Worm (Caenorhabditis elegans) whole organism, early embryonic: ENCODE results near the gene elo-6.
"Not testable (repeated sequence)": the region's sequence is repeated elsewhere in the genome, so short reads cannot be mapped to it uniquely, and the experiment has no call there.

Source experiments
- B0310.2 ChIP-seq: sonication (generic microtip); optimal IDR thresholded peaks from 2 replicates; lab custom pipeline; 2016; ENCODE audit warnings: mild to moderate bottlenecking, missing genetic modification characterization, missing compliant biosample characterization
- F13C5.2 ChIP-seq: sonication (generic microtip); optimal IDR thresholded peaks from 2 replicates; lab custom pipeline; 2017; ENCODE audit warnings: mild to moderate bottlenecking, missing genetic modification characterization, inconsistent platforms, missing compliant biosample characterization
- aly-1 ChIP-seq: sonication (generic microtip); optimal IDR thresholded peaks from 2 replicates; lab custom pipeline; 2016; ENCODE audit warnings: missing genetic modification characterization, missing compliant biosample characterization
- ama-1 ChIP-seq: fragments of 150-350 bp; optimal IDR thresholded peaks from 2 replicates; lab custom pipeline; 2014
- ceh-13 ChIP-seq: fragments of 200-800 bp; sonication (Bioruptor generic); optimal IDR thresholded peaks from 2 replicates; lab custom pipeline; 2018; ENCODE audit warnings: mild to moderate bottlenecking, missing genetic modification characterization, missing compliant biosample characterization
- ceh-36 ChIP-seq: sonication (generic microtip); optimal IDR thresholded peaks from 2 replicates; lab custom pipeline; 2016; ENCODE audit warnings: missing genetic modification characterization, inconsistent platforms, missing compliant biosample characterization
- ets-7 ChIP-seq: sonication (generic microtip); optimal IDR thresholded peaks from 2 replicates; lab custom pipeline; 2016; ENCODE audit warnings: missing genotype, missing genetic modification characterization, missing compliant biosample characterization
- flt-1 ChIP-seq: fragments of 200-800 bp; sonication (Bioruptor generic); IDR thresholded peaks from 2 replicates; pipeline ENCODE4 v1.3.6; 2022; ENCODE audit warnings: missing genetic modification characterization, missing compliant biosample characterization
- hmbx-1 ChIP-seq: sonication (generic microtip); optimal IDR thresholded peaks from 2 replicates; lab custom pipeline; 2016; ENCODE audit warnings: mild to moderate bottlenecking, missing genetic modification characterization, missing compliant biosample characterization
- hmg-4 ChIP-seq: fragments of 200-800 bp; sonication (Bioruptor generic); optimal IDR thresholded peaks from 2 replicates; lab custom pipeline; 2018; ENCODE audit warnings: mild to moderate bottlenecking, missing genetic modification characterization, missing compliant biosample characterization
- hnd-1 ChIP-seq: sonication (generic microtip); optimal IDR thresholded peaks from 2 replicates; lab custom pipeline; 2016; ENCODE audit warnings: missing genetic modification characterization, missing compliant biosample characterization
- pes-1 ChIP-seq: fragments of 200-800 bp; sonication (Bioruptor generic); IDR thresholded peaks from 2 replicates; pipeline ENCODE4 v1.3.6; 2022; ENCODE audit warnings: missing genetic modification reagents, missing genetic modification characterization, missing compliant biosample characterization
- scrt-1 ChIP-seq: fragments of 200-800 bp; sonication (Bioruptor generic); IDR thresholded peaks from 2 replicates; pipeline ENCODE4 v1.3.6; 2022; ENCODE audit warnings: missing genetic modification characterization, missing compliant biosample characterization
- sea-1 ChIP-seq: fragments of 200-800 bp; sonication (Bioruptor generic); conservative IDR thresholded peaks from 2 replicates; pipeline ENCODE4 v1.3.6; 2022; ENCODE audit warnings: missing genetic modification characterization, missing compliant biosample characterization
- tbx-11 ChIP-seq: fragments of 200-800 bp; sonication (Bioruptor generic); IDR thresholded peaks from 2 replicates; pipeline ENCODE4 v1.3.6; 2022; ENCODE audit warnings: missing genetic modification characterization, missing compliant biosample characterization
- tbx-37 ChIP-seq: fragments of 200-800 bp; sonication (Bioruptor generic); conservative IDR thresholded peaks from 2 replicates; pipeline ENCODE4 v1.3.6; 2022; ENCODE audit warnings: missing genetic modification reagents, missing genetic modification characterization, missing compliant biosample characterization
- tra-4 ChIP-seq: sonication (generic microtip); optimal IDR thresholded peaks from 2 replicates; lab custom pipeline; 2017; ENCODE audit warnings: missing genetic modification characterization, missing compliant biosample characterization

elo-6 gene

ce11 chrIV:5354124-5354523 is 34.2 kb downstream of the elo-6 start, which contains the start of gene Y4C6B.1:
TSS of gene Y4C6B.1 (plus strand) at chrIV:5354488.
- 0 out of 2 replicates have a peak, but pooled peaks have one; percentile 41 for TF ChIP-seq pes-1 (GFP tag; lab: Robert Waterston, UW)
- no peak for TF ChIP-seq F13C5.2 (tag; lab: Kevin White, UChicago)

DNA sequence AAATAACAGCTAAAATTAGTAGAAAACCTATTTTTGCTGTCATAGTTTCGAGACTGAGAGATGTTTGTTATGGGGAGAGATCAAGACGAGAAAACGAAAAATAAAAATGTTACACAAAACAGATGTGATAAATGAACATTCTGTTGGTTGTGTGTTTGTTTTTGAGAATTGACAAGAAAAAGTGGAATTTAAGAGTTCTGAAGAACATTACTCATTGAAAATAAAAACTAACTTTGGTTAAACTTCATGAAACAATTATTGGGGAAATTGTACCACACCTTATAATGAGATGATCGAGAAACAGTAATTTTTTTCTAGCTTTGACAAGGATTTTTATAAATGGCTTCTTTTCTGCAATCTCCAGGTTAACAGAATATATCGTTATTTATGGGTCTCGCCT is 35.0 kb downstream of the elo-6 start, which contains the start of gene Y4C6B.7:
TSS of gene Y4C6B.7 (minus strand) at position 101 of the 400 bp plus-strand sequence.
- no peak for TF ChIP-seq ets-7 (tag; lab: Kevin White, UChicago)
- TF ChIP-seq ceh-36 (tag; lab: Kevin White, UChicago) = no peak
- no peak for TF ChIP-seq hmbx-1 (tag; lab: Kevin White, UChicago)
- no peak for TF ChIP-seq tbx-37
- no peak for TF ChIP-seq F13C5.2 (tag; lab: Kevin White, UChicago)

DNA sequence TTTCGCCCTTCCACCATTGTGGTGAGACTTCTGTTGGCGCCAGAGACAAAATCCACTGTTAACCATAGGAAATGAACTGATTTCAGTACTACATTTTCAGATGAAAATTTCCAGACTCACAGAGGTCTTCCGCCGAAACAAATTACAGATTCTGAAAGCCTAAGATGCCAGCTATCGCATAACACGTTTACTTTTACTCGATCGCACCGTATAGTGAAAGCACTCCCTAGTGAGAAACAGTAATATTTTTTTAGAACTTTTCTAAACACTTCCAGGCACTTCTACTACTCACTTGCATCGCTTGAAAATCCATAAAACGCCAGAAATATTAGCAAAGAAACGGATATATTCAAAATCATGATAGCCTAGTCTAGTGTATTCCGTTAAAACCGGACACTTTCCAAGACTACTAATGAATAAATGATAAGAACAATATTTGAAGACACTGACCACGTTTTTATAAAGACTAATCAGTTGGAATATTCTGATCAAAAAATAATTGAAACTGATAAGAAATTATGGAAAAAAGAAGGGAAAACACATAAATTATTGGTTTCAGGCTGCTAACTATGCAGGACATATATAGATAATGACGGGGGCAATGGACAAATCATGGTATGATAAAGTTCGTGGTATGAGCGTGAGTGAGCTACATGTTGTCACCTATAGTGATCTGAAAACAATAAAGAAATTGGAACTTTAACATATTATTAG is 37.7 kb downstream of the elo-6 start, which contains the start of gene gba-4:
TSS of gene gba-4 (minus strand) at position 418 of the 714 bp plus-strand sequence.
- not testable (repeated sequence) for TF ChIP-seq hmbx-1, ceh-36, tra-4 (tag; lab: Kevin White, UChicago)

DNA sequence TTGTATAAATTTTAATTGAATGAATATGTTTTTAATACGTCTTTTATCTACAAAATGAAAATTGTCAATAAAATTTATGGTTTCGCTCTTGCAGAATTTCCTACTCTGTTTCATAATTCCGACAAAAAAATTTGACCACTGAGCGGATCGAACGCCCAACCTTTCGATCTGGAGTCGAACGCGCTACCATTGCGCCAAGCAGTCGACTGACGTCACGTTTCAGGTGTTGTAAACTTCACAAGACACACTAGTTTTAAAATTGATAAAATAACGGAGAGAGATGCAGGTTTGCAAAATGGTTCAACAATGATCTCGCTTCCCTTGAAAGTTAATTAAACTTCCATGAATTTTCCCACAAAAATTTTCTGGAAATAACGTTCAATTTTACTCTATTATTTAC is 44.2 kb downstream of the elo-6 start:
- no peak for TF ChIP-seq hnd-1 (tag; lab: Kevin White, UChicago)
- TF ChIP-seq tra-4 (tag; lab: Kevin White, UChicago) = no peak
- no peak for TF ChIP-seq flt-1 (GFP tag; lab: Robert Waterston, UW)
- TF ChIP-seq ama-1 (lab: Kevin White, UChicago) = no peak
- no peak for TF ChIP-seq ceh-13 (GFP tag; lab: Kevin White, UChicago)
- no peak for TF ChIP-seq sea-1 (GFP tag; lab: Robert Waterston, UW)
- TF ChIP-seq scrt-1 (GFP tag; lab: Robert Waterston, UW) = no peak
- TF ChIP-seq hmg-4 (GFP tag; lab: Kevin White, UChicago) = no peak
- TF ChIP-seq B0310.2 (tag; lab: Kevin White, UChicago) = no peak
- TF ChIP-seq aly-1 (tag; lab: Kevin White, UChicago) = no peak
- TF ChIP-seq tbx-37 = no peak

ce11 chrIV:5339255-5339654 is 49.1 kb downstream of the elo-6 start, which contains the start of gene Y4C6B.2:
TSS of gene Y4C6B.2 (plus strand) at chrIV:5339574.
- TF ChIP-seq hnd-1 (tag; lab: Kevin White, UChicago) (no peak), F13C5.2 (tag; lab: Kevin White, UChicago) (no peak), scrt-1 (GFP tag; lab: Robert Waterston, UW) (no peak), pes-1 (GFP tag; lab: Robert Waterston, UW) (no peak), sea-1 (GFP tag; lab: Robert Waterston, UW) (no peak), tbx-37 (no peak), ets-7 (tag; lab: Kevin White, UChicago) (no peak), hmbx-1 (tag; lab: Kevin White, UChicago) (no peak), hmg-4 (GFP tag; lab: Kevin White, UChicago) (no peak), aly-1 (tag; lab: Kevin White, UChicago) (no peak), tbx-11 (GFP tag; lab: Robert Waterston, UW) (no peak), ceh-36 (tag; lab: Kevin White, UChicago) (no peak)

DNA sequence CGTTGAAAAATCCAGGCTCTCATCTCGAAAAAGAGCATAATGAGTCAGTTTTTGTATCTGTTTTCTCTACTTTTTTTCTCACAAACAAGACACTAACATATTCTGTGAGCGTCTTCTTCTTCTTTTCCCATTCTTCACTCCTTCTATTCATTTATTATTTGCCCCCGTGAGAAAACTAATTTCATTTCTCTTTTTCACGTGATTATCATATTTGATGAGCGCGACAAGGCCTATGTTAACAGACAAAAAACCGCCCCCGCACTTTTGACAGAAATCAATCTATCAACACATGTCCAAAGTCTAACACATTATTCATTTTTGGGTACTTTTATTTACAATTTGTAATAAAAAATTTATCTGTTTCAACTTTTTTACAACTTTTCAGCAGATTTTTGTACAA is 50.7 kb downstream of the elo-6 start:
- TF ChIP-seq scrt-1 (GFP tag; lab: Robert Waterston, UW) (no peak), pes-1 (GFP tag; lab: Robert Waterston, UW) (no peak), flt-1 (GFP tag; lab: Robert Waterston, UW) (no peak), tbx-37 (no peak), tbx-11 (GFP tag; lab: Robert Waterston, UW) (no peak), hmbx-1 (tag; lab: Kevin White, UChicago) (no peak), ama-1 (lab: Kevin White, UChicago) (no peak), hmg-4 (GFP tag; lab: Kevin White, UChicago) (no peak), ceh-36 (tag; lab: Kevin White, UChicago) (no peak), ets-7 (tag; lab: Kevin White, UChicago) (no peak), F13C5.2 (tag; lab: Kevin White, UChicago) (no peak), hnd-1 (tag; lab: Kevin White, UChicago) (no peak), tra-4 (tag; lab: Kevin White, UChicago) (no peak), sea-1 (GFP tag; lab: Robert Waterston, UW) (no peak), ceh-13 (GFP tag; lab: Kevin White, UChicago) (no peak), B0310.2 (tag; lab: Kevin White, UChicago) (no peak), aly-1 (tag; lab: Kevin White, UChicago) (no peak)
